Fruit fly (Drosophila melanogaster) whole organism, embryonic: ENCODE measurements around the gene Nin.

Experiments used
- Bgb ChIP-seq: fragments of 200-800 bp; sonication (Bioruptor generic); IDR thresholded peaks from 2 replicates; pipeline ENCODE4 v1.3.6; 2022; ENCODE audit warnings: missing biosample characterization, missing genetic modification characterization; ENCODE audit not compliant: partially characterized antibody
- CG1024 ChIP-seq: fragments of 200-800 bp; sonication (Bioruptor generic); IDR thresholded peaks from 2 replicates; pipeline ENCODE4 v1.3.6; 2022; ENCODE audit warnings: missing biosample characterization, missing genetic modification characterization
- CG10267 ChIP-seq: fragments of 200-800 bp; sonication (Bioruptor generic); optimal IDR thresholded peaks from 2 replicates; lab custom pipeline; 2018; ENCODE audit warnings: missing biosample characterization, mild to moderate bottlenecking, missing genetic modification characterization, moderate library complexity
- CG12104 ChIP-seq: fragments of 200-800 bp; sonication (Bioruptor generic); optimal IDR thresholded peaks from 3 replicates; lab custom pipeline; 2016; ENCODE audit warnings: missing biosample characterization, missing genetic modification characterization
- CG12769 ChIP-seq: fragments of 200-800 bp; sonication (Bioruptor generic); optimal IDR thresholded peaks from 2 replicates; lab custom pipeline; 2019; ENCODE audit warnings: missing biosample characterization, mild to moderate bottlenecking, missing genetic modification characterization, moderate library complexity
- CG13287 ChIP-seq: fragments of 200-800 bp; sonication (Bioruptor generic); IDR thresholded peaks from 2 replicates; pipeline ENCODE4 v1.3.6; 2022; ENCODE audit warnings: missing biosample characterization, missing genetic modification characterization; ENCODE audit not compliant: partially characterized antibody
- CG14860 ChIP-seq: fragments of 200-800 bp; sonication (Bioruptor generic); IDR thresholded peaks from 3 replicates; pipeline ENCODE4 v1.3.6; 2022; ENCODE audit warnings: missing biosample characterization, missing genetic modification characterization; ENCODE audit not compliant: partially characterized antibody
- CG15269 ChIP-seq: fragments of 200-800 bp; sonication (Bioruptor generic); optimal IDR thresholded peaks from 2 replicates; lab custom pipeline; 2018; ENCODE audit warnings: missing biosample characterization, mild to moderate bottlenecking, missing genetic modification characterization, moderate library complexity
- CG15479 ChIP-seq: fragments of 200-800 bp; sonication (Bioruptor generic); optimal IDR thresholded peaks from 3 replicates; lab custom pipeline; 2019; ENCODE audit warnings: missing biosample characterization, mild to moderate bottlenecking, missing genetic modification characterization, moderate library complexity
- CG17568 ChIP-seq: fragments of 200-800 bp; sonication (Bioruptor generic); optimal IDR thresholded peaks from 2 replicates; lab custom pipeline; 2018; ENCODE audit warnings: missing biosample characterization, mild to moderate bottlenecking, missing genetic modification characterization, moderate library complexity
- CG17802 ChIP-seq: fragments of 200-800 bp; sonication (Bioruptor generic); optimal IDR thresholded peaks from 2 replicates; lab custom pipeline; 2018; ENCODE audit warnings: missing biosample characterization, mild to moderate bottlenecking, missing genetic modification characterization, moderate library complexity
- CG17912 ChIP-seq: fragments of 200-800 bp; sonication (Bioruptor generic); optimal IDR thresholded peaks from 2 replicates; lab custom pipeline; 2018; ENCODE audit warnings: missing biosample characterization, mild to moderate bottlenecking, missing genetic modification characterization
- CG2199 ChIP-seq: fragments of 200-800 bp; sonication (Bioruptor generic); IDR thresholded peaks from 3 replicates; pipeline ENCODE4 v1.3.6; 2022; ENCODE audit warnings: missing biosample characterization, missing genetic modification characterization
- CG3163 ChIP-seq: fragments of 200-800 bp; sonication (Bioruptor generic); optimal IDR thresholded peaks from 3 replicates; lab custom pipeline; 2016; ENCODE audit warnings: missing biosample characterization, missing genetic modification characterization
- CG34422 ChIP-seq: fragments of 200-800 bp; sonication (Bioruptor generic); IDR thresholded peaks from 3 replicates; pipeline ENCODE4 v1.3.6; 2022; ENCODE audit warnings: missing biosample characterization, missing genetic modification characterization
- CG43689 ChIP-seq: fragments of 200-800 bp; sonication (Bioruptor generic); IDR thresholded peaks from 2 replicates; pipeline ENCODE4 v1.3.6; 2022; ENCODE audit warnings: missing biosample characterization, missing genetic modification characterization
- CG4820 ChIP-seq: fragments of 200-800 bp; sonication (Bioruptor generic); optimal IDR thresholded peaks from 3 replicates; lab custom pipeline; 2016; ENCODE audit warnings: missing biosample characterization, missing genetic modification characterization
- CG5953 ChIP-seq: fragments of 200-800 bp; sonication (Bioruptor generic); IDR thresholded peaks from 2 replicates; pipeline ENCODE4 v1.3.6; 2022; ENCODE audit warnings: missing biosample characterization, missing genetic modification characterization
- CG6683 ChIP-seq: fragments of 200-800 bp; sonication (Bioruptor generic); optimal IDR thresholded peaks from 2 replicates; lab custom pipeline; 2017; ENCODE audit warnings: missing biosample characterization, mild to moderate bottlenecking, missing genetic modification characterization, missing genetic modification reagents
- CG7271 ChIP-seq: fragments of 200-800 bp; sonication (Bioruptor generic); optimal IDR thresholded peaks from 2 replicates; lab custom pipeline; 2018; ENCODE audit warnings: missing biosample characterization, mild to moderate bottlenecking, missing genetic modification characterization, moderate library complexity
- CG8924 ChIP-seq: fragments of 200-800 bp; optimal IDR thresholded peaks from 3 replicates; lab custom pipeline; 2019; ENCODE audit warnings: missing biosample characterization, mild to moderate bottlenecking, missing genetic modification characterization, moderate library complexity
- CG9817 ChIP-seq: fragments of 200-800 bp; sonication (Bioruptor generic); optimal IDR thresholded peaks from 2 replicates; lab custom pipeline; 2018; ENCODE audit warnings: missing biosample characterization, mild to moderate bottlenecking, missing genetic modification characterization, moderate library complexity
- CHES-1-like ChIP-seq: fragments of 200-800 bp; sonication (Bioruptor generic); optimal IDR thresholded peaks from 2 replicates; lab custom pipeline; 2016; ENCODE audit warnings: missing biosample characterization, missing genetic modification characterization
- Dbx ChIP-seq: fragments of 200-800 bp; sonication (Bioruptor generic); IDR thresholded peaks from 3 replicates; pipeline ENCODE4 v1.3.6; 2022; ENCODE audit warnings: missing biosample characterization, missing genetic modification characterization
- Dref ChIP-seq: fragments of 200-800 bp; sonication (Bioruptor generic); IDR thresholded peaks from 2 replicates; pipeline ENCODE4 v1.3.6; 2022; ENCODE audit warnings: missing biosample characterization, missing genetic modification characterization
- Fer2 ChIP-seq: fragments of 200-800 bp; sonication (Bioruptor generic); optimal IDR thresholded peaks from 2 replicates; lab custom pipeline; 2018; ENCODE audit warnings: missing biosample characterization, mild to moderate bottlenecking, missing genetic modification characterization, moderate library complexity
- Hey ChIP-seq: fragments of 200-800 bp; sonication (Bioruptor generic); optimal IDR thresholded peaks from 3 replicates; lab custom pipeline; 2018; ENCODE audit warnings: missing biosample characterization, mild to moderate bottlenecking, missing genetic modification characterization
- MBD-R2 ChIP-seq: fragments of 200-800 bp; sonication (Bioruptor generic); IDR thresholded peaks from 2 replicates; pipeline ENCODE4 v1.3.6; 2022; ENCODE audit warnings: missing biosample characterization, missing genetic modification characterization
- Pdp1 ChIP-seq, 2 experiments: fragments of 200-800 bp; sonication (Bioruptor generic); optimal IDR thresholded peaks; 3 replicates each; lab custom pipeline; 2016; ENCODE audit warnings: missing biosample characterization in 2 of 2, missing genetic modification characterization in 2 of 2, mild to moderate bottlenecking in 1 of 2, moderate library complexity in 1 of 2
- Poxn ChIP-seq: fragments of 200-800 bp; sonication (Bioruptor generic); IDR thresholded peaks from 2 replicates; pipeline ENCODE4 v1.3.6; 2022; ENCODE audit warnings: missing biosample characterization, missing genetic modification characterization
- Taf1 ChIP-seq: fragments of 200-800 bp; sonication (Bioruptor generic); IDR thresholded peaks from 2 replicates; pipeline ENCODE4 v1.3.6; 2022; ENCODE audit warnings: missing biosample characterization, missing genetic modification characterization
- Trl ChIP-seq, 3 experiments: fragments of >200 bp in 2 of 3; fragments of 200-800 bp in 1 of 3; sonication (Bioruptor generic) in 1 of 3; optimal IDR thresholded peaks; 2 replicates in 1 of 3; 3 replicates in 2 of 3; lab custom pipeline; 2016 to 2017; ENCODE audit warnings: missing biosample characterization in 1 of 3, missing genetic modification characterization in 1 of 3
- az2 ChIP-seq: fragments of 200-800 bp; sonication (Bioruptor generic); optimal IDR thresholded peaks from 3 replicates; lab custom pipeline; 2016; ENCODE audit warnings: missing biosample characterization, missing genetic modification characterization
- bigmax ChIP-seq: fragments of 200-800 bp; sonication (Bioruptor generic); optimal IDR thresholded peaks from 2 replicates; lab custom pipeline; 2018; ENCODE audit warnings: missing biosample characterization, mild to moderate bottlenecking, missing genetic modification characterization
- cg ChIP-seq: fragments of 200-800 bp; sonication (Bioruptor generic); optimal IDR thresholded peaks from 3 replicates; lab custom pipeline; 2019; ENCODE audit warnings: missing biosample characterization, mild to moderate bottlenecking, missing genetic modification characterization, moderate library complexity
- crol ChIP-seq: fragments of 200-800 bp; sonication (Bioruptor generic); IDR thresholded peaks from 2 replicates; pipeline ENCODE4 v1.3.6; 2022; ENCODE audit warnings: missing biosample characterization, missing genetic modification characterization
- crp ChIP-seq, 2 experiments: fragments of 200-800 bp; sonication (Bioruptor generic); optimal IDR thresholded peaks; 2 replicates in 1 of 2; 3 replicates in 1 of 2; lab custom pipeline; 2017; ENCODE audit warnings: missing biosample characterization in 2 of 2, missing genetic modification characterization in 2 of 2, mild to moderate bottlenecking in 1 of 2, moderate library complexity in 1 of 2
- dmrt11E ChIP-seq: fragments of 200-800 bp; sonication (Bioruptor generic); optimal IDR thresholded peaks from 3 replicates; lab custom pipeline; 2018; ENCODE audit warnings: missing biosample characterization, mild to moderate bottlenecking, missing genetic modification characterization, moderate library complexity
- grn ChIP-seq: fragments of 200-800 bp; sonication (Bioruptor generic); optimal IDR thresholded peaks from 3 replicates; lab custom pipeline; 2017; ENCODE audit warnings: missing biosample characterization, missing genetic modification characterization
- gro ChIP-seq: fragments of 200-800 bp; sonication (Bioruptor generic); optimal IDR thresholded peaks from 2 replicates; lab custom pipeline; 2016; ENCODE audit warnings: missing biosample characterization, missing genetic modification characterization
- gsb-n ChIP-seq: fragments of 200-800 bp; sonication (Bioruptor generic); optimal IDR thresholded peaks from 3 replicates; lab custom pipeline; 2018; ENCODE audit warnings: missing biosample characterization, mild to moderate bottlenecking, missing genetic modification characterization
- hbn ChIP-seq: fragments of 200-800 bp; sonication (Bioruptor generic); IDR thresholded peaks from 2 replicates; pipeline ENCODE4 v1.3.6; 2022; ENCODE audit warnings: missing biosample characterization, missing genetic modification characterization; ENCODE audit not compliant: partially characterized antibody
- mirr ChIP-seq: fragments of 200-800 bp; sonication (Bioruptor generic); optimal IDR thresholded peaks from 3 replicates; lab custom pipeline; 2018; ENCODE audit warnings: missing biosample characterization, mild to moderate bottlenecking, missing genetic modification characterization
- otp ChIP-seq: fragments of 200-800 bp; sonication (Bioruptor generic); IDR thresholded peaks from 3 replicates; pipeline ENCODE4, ENCODE4 v1.3.6; 2022; ENCODE audit warnings: missing biosample characterization, missing genetic modification characterization
- slp2 ChIP-seq: fragments of 200-800 bp; sonication (Bioruptor generic); optimal IDR thresholded peaks from 2 replicates; lab custom pipeline; 2016; ENCODE audit warnings: missing biosample characterization, missing genetic modification characterization
- sna ChIP-seq: fragments of 200-800 bp; sonication (Bioruptor generic); IDR thresholded peaks from 2 replicates; pipeline ENCODE4 v1.3.6; 2022; ENCODE audit warnings: missing biosample characterization, missing genetic modification characterization; ENCODE audit not compliant: partially characterized antibody
- ttk ChIP-seq: fragments of 200-800 bp; sonication (Bioruptor generic); IDR thresholded peaks from 2 replicates; pipeline ENCODE4 v2.1.2; 2022; ENCODE audit warnings: missing biosample characterization, missing genetic modification characterization
- zen2 ChIP-seq: fragments of 200-800 bp; sonication (Bioruptor generic); IDR thresholded peaks from 3 replicates; pipeline ENCODE4 v1.3.6; 2022; ENCODE audit warnings: missing biosample characterization, missing genetic modification characterization; ENCODE audit not compliant: partially characterized antibody

Gene Nin

DNA sequence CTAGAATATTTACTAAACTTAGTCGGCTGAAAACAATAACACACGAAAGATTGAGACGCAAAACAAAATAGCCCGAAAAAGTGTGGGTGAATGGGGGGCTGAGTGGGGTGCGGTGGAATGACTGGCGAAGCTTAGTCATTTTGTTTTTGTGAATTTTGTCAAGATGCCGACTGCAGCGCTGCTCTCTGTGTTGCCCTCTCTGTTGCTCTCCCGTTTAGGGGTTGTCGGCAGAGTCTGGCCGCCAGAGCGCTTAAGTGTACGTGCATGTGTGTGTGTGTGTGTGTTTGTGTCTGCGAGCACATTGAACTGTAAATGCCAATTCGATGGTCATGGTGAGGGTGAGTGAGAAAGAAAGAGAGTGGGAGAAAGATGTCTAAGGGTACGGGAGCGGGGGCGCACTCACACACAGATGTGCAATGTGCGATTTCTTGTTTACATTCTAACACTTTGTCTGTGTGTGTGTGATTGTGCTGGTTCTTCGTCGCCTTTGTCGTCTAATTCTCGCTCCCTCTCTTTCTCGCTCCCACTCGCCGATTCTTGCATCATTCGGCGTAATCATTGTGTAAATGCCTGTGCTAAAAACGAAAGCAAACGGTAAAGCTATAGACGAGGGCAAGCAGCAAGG is 28.1 kb upstream of the Nin start (continued):
- TF ChIP-seq Hey (tag; lab: Kevin White, UChicago): peak; percentile 97
- TF ChIP-seq CG7271 (tag; lab: Kevin White, UChicago): no peak
- peak; percentile 17 for TF ChIP-seq CG8924 (tag; lab: Kevin White, UChicago)
- no peak for TF ChIP-seq CG12769
- TF ChIP-seq MBD-R2 (GFP tag; lab: Robert Waterston, UW): 0 out of 2 replicates have a peak, but pooled peaks have one; percentile 23
- no peak for TF ChIP-seq CG10267
- TF ChIP-seq CG15479 (GFP tag; lab: Kevin White, UChicago): peak; percentile 87
- peak; percentile 90 for TF ChIP-seq cg (GFP tag; lab: Kevin White, UChicago)
- no peak for TF ChIP-seq CG5953
- TF ChIP-seq az2 (GFP tag; lab: Kevin White, UChicago): no peak
- no peak for TF ChIP-seq CG17912 (GFP tag; lab: Kevin White, UChicago)
- TF ChIP-seq CHES-1-like: no peak
- TF ChIP-seq bigmax (GFP tag; lab: Kevin White, UChicago): no peak
- peak; percentile 31; the same call in 1 of the 3 replicates for TF ChIP-seq zen2
- TF ChIP-seq crol (GFP tag; lab: Robert Waterston, UW): peak; percentile 85
- no peak for TF ChIP-seq CG12104 (GFP tag; lab: Kevin White, UChicago)
- no peak for TF ChIP-seq gsb-n (tag; lab: Kevin White, UChicago)
- TF ChIP-seq Dref (GFP tag; lab: Robert Waterston, UW): no peak
- 0 out of 3 replicates have a peak, but pooled peaks have one; percentile 48 for TF ChIP-seq CG2199 (GFP tag; lab: Robert Waterston, UW)
- TF ChIP-seq CG9817: no peak
- TF ChIP-seq grn (GFP tag; lab: Kevin White, UChicago): no peak
- no peak for TF ChIP-seq CG1024 (GFP tag; lab: Robert Waterston, UW)
- peak; percentile 49; the same call in 1 of the 3 replicates for TF ChIP-seq Dbx (GFP tag; lab: Robert Waterston, UW)
- no peak for TF ChIP-seq mirr (GFP tag; lab: Kevin White, UChicago)
- peak; percentile 64 to 85 for TF ChIP-seq Trl (optimal IDR thresholded peaks at IDR 0.05; lab: Kevin White, UChicago)
- peak; percentile 22 for TF ChIP-seq Trl (GFP tag; optimal IDR thresholded peaks at IDR 0.05; lab: Kevin White, UChicago)
- 0 out of 3 replicates have a peak, but pooled peaks have one; percentile 20 for TF ChIP-seq otp
- TF ChIP-seq Poxn (GFP tag; lab: Robert Waterston, UW): no peak
- peak; percentile 21; the same call in 1 of the 2 replicates for TF ChIP-seq Bgb (GFP tag; lab: Robert Waterston, UW)
- no peak for TF ChIP-seq CG17568 (GFP tag; lab: Kevin White, UChicago)
- no peak for TF ChIP-seq CG14860 (GFP tag; lab: Robert Waterston, UW)
- no peak for TF ChIP-seq crp (GFP tag; optimal IDR thresholded peaks at IDR 0.05; lab: Kevin White, UChicago)
- TF ChIP-seq CG6683 (GFP tag; lab: Kevin White, UChicago): no peak
- TF ChIP-seq CG43689 (GFP tag; lab: Robert Waterston, UW): no peak
- TF ChIP-seq CG13287 (GFP tag; lab: Robert Waterston, UW): peak; percentile 9; the same call in 1 of the 2 replicates
- no peak for TF ChIP-seq hbn (GFP tag; lab: Robert Waterston, UW)
- no peak for TF ChIP-seq gro
- no peak for TF ChIP-seq CG34422 (GFP tag; lab: Robert Waterston, UW)
- no peak for TF ChIP-seq CG15269
- TF ChIP-seq Fer2 (tag; lab: Kevin White, UChicago): no peak
- TF ChIP-seq Taf1: no peak
- no peak for TF ChIP-seq slp2 (GFP tag; lab: Kevin White, UChicago)
- TF ChIP-seq Pdp1 (GFP tag; optimal IDR thresholded peaks at IDR 0.05; lab: Kevin White, UChicago): peak in 1 of 2 experiments; percentile 91
- TF ChIP-seq CG4820 (GFP tag; lab: Kevin White, UChicago): no peak
- TF ChIP-seq CG17802 (tag; lab: Kevin White, UChicago): no peak
- no peak for TF ChIP-seq dmrt11E (tag; lab: Kevin White, UChicago)
- TF ChIP-seq ttk: peak; percentile 70
- TF ChIP-seq CG3163 (GFP tag; lab: Kevin White, UChicago): peak; percentile 1
- peak; percentile 52; the same call in 1 of the 2 replicates for TF ChIP-seq sna
